Fruit fly (Drosophila melanogaster) S2 (cell line): ENCODE results near the gene Sdic3.
"Not testable (repeated sequence)": the region's sequence is repeated elsewhere in the genome, so short reads cannot be mapped to it uniquely, and the experiment has no call there.

Experiments
- CG8478 ChIP-seq: fragments of >200 bp; optimal IDR thresholded peaks from 2 replicates; lab custom pipeline; 2018
- CTCF ChIP-seq, 2 experiments: fragments of >200 bp; optimal IDR thresholded peaks; 2 replicates each; lab custom pipeline; 2018

The Sdic3 gene

dm6 chrX:20173464-20173995 lies 20.5 kb downstream of the Sdic3 start, which contains the start of gene AnxB10:
Gene AnxB10, minus strand, starts transcription at chrX:20173514.
- TF ChIP-seq CG8478 (lab: Kevin White, UChicago) (no peak), CTCF (optimal IDR thresholded peaks at IDR 0.05; lab: Kevin White, UChicago) (no peak)

DNA sequence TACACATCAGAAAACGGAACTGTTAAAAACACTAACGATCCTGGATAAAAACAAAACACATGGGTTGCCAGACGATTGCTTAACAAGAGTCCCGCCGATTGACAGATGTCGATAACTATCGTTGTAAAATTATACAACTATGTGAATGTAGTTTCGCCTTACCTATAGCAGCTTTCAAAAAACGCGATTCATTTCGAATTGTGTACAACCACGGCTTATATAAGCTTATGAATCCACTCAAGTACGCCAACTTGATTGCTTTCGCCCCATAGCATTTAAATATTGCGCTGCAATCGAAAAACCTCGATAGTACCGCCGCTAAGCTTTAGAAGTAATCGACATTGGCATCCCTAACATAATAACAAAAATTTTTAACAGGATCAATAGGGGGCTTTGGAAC lies 24.1 kb downstream of the Sdic3 start, which contains the start of the genes CG9581 and CG9578:
TSS of gene CG9581 (minus strand) at position 84 of the 400 bp plus-strand sequence.
TSS of gene CG9578 (plus strand) at position 325 of the 400 bp plus-strand sequence.
- TF ChIP-seq CTCF (optimal IDR thresholded peaks at IDR 0.05; lab: Kevin White, UChicago) (no peak), CG8478 (lab: Kevin White, UChicago) (no peak)

- TF ChIP-seq CG8478 (lab: Kevin White, UChicago), result no peak
- TF ChIP-seq CTCF (optimal IDR thresholded peaks at IDR 0.05; lab: Kevin White, UChicago), result no peak
Observed at dm6 chrX:20166484-20167038, 27.5 kb downstream of the Sdic3 start, which contains the start of gene CG9577. Gene CG9577, plus strand, starts transcription at chrX:20166673.

- TF ChIP-seq CTCF (optimal IDR thresholded peaks at IDR 0.05; lab: Kevin White, UChicago) (peak in 1 of 2 experiments; percentile 30), CG8478 (lab: Kevin White, UChicago) (no peak)
Observed at dm6 chrX:20165773-20166412, 28.1 kb downstream of the Sdic3 start, which contains the start of gene Phf7. Gene Phf7, minus strand, starts transcription at chrX:20165830.

dm6 chrX:20162586-20162985 lies 31.4 kb downstream of the Sdic3 start:
- TF ChIP-seq CTCF (optimal IDR thresholded peaks at IDR 0.05; lab: Kevin White, UChicago) (no peak), CG8478 (lab: Kevin White, UChicago) (no peak)

DNA sequence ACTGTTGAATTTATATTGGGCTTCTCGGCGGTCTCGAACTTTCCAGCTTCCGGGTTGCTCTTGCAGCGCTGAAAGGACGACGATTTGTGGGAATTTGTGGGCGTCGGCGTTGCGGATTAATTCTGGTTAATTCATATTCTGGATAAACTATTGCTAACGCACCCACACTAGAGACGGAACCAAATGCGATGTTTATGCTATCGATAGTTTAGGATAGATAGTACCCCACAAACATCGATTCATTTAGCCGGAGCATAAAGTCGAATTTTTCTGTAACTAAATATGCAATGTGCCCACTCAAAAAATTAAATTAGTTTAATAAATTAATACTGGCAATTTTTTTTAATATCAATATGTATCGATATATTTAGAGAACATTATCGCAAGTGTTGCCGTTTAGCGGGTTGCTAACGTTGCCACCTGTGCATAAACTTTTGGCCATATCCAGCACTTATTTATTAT lies 34.3 kb downstream of the Sdic3 start, which contains the start of gene Rab35:
TSS of gene Rab35 (minus strand) at position 194 of the 462 bp plus-strand sequence.
- TF ChIP-seq CG8478 (lab: Kevin White, UChicago) (no peak), CTCF (optimal IDR thresholded peaks at IDR 0.05; lab: Kevin White, UChicago) (no peak)

- TF ChIP-seq CTCF (optimal IDR thresholded peaks at IDR 0.05; lab: Kevin White, UChicago) (no peak), CG8478 (lab: Kevin White, UChicago) (no peak)
Observed at dm6 chrX:20158943-20159385, 35.1 kb downstream of the Sdic3 start.

dm6 chrX:20158491-20158890 lies 35.5 kb downstream of the Sdic3 start:
- no peak for TF ChIP-seq CG8478 (lab: Kevin White, UChicago)
- TF ChIP-seq CTCF (optimal IDR thresholded peaks at IDR 0.05; lab: Kevin White, UChicago), result no peak

DNA sequence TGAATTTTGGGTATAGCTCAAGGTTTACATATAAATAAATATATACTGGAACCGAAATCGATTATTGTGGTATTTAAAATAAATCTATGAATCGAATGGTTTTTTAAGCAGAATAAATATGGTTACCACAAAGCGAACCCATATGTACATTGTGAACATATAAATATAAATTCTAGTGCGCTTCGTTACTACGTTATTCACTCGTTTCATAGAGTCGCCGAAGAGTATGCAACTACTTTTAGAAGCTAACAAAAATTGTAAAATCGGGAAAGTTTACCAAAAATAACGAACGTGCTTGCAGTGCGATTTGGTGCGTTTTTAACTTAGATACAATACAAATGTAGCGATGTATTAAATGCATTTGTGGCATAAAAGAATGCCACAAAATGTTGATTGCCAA lies 38.1 kb downstream of the Sdic3 start:
- TF ChIP-seq CG8478 (lab: Kevin White, UChicago) (no peak), CTCF (optimal IDR thresholded peaks at IDR 0.05; lab: Kevin White, UChicago) (no peak)

DNA sequence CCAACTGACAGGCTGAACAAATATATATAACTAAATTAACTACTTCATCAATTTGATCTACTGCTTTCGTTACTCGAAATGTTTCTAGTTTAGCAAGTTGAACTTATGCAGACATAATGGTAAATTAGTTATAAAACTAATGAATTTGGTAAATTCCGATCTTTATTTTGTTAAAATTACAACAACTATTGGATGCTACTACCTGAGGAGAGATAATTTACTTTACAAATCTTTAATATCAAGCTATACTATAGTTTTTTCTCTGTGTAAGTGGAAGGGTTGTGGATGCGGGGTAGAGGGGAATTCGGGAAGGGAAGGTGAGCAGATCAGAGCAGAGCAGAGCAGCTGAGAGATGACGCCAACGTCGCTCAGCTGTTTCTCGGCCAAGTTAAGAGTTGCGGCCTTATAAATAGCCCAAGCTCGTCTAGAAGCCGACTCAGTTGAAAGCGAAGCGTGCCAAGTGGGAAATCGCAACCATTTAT lies 46.3 kb downstream of the Sdic3 start, which contains the start of gene aspr:
TSS of gene aspr (plus strand) at position 432 of the 482 bp plus-strand sequence.
- TF ChIP-seq CG8478 (lab: Kevin White, UChicago), result no peak
- TF ChIP-seq CTCF (optimal IDR thresholded peaks at IDR 0.05; lab: Kevin White, UChicago), result no peak

DNA sequence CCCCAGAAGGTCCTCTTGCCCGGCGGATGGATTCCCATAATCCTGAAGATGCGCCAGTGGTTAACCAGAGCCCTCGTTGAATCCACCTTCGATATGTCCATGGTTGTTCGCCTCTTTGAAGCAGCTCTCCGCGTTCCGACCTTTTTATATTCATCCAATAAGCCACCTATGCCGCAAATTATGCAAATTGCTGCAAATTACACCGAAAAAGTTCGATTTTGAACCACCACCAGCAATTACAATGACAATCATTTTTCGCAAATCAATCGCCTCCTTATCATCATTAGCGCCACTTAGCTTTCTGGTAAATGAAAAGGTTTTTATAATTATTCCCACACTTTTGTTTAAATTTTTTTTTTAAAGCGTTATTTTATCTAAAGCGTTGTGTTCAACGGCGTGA lies 50.9 kb downstream of the Sdic3 start, which contains the start of gene Or19a:
TSS of gene Or19a (minus strand) at position 101 of the 400 bp plus-strand sequence.
- TF ChIP-seq CG8478 (lab: Kevin White, UChicago); CTCF (optimal IDR thresholded peaks at IDR 0.05; lab: Kevin White, UChicago): not testable (repeated sequence)

dm6 chrX:20140710-20141109 lies 53.3 kb downstream of the Sdic3 start, which contains the start of gene CG34332:
Gene CG34332, plus strand, starts transcription at chrX:20141010.
- TF ChIP-seq CTCF (optimal IDR thresholded peaks at IDR 0.05; lab: Kevin White, UChicago), result no peak
- TF ChIP-seq CG8478 (lab: Kevin White, UChicago), result no peak

DNA sequence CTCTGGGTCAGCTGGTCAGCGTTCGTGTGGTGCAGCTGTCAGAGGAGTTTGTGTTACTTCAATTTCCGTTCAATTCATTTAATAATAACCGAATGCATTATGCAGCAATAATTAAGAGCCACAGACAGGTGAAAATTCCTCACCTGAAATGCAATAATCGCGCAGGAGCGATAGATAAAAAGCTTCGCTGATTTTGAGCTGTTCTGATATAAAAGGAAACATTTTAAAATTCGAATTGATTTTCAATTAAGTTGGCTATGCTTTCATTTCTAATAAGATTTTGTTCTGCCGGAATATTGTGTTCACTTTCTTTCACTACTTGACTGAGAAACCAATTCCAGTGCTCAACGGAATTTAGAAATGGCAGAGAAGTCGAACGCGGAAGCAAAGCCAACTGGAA lies 54.5 kb downstream of the Sdic3 start, which contains the start of gene CG42583:
TSS of gene CG42583 (plus strand) at position 301 of the 400 bp plus-strand sequence.
- TF ChIP-seq CG8478 (lab: Kevin White, UChicago) (no peak), CTCF (optimal IDR thresholded peaks at IDR 0.05; lab: Kevin White, UChicago) (no peak)
